Worm (Caenorhabditis elegans): ENCODE results near the gene T05H4.3.

Gene T05H4.3

ce11 chrV:6496611-6497158 is 54.5 kb downstream of the T05H4.3 start, which contains the start of gene dgtr-1:
Gene dgtr-1 (plus strand): TSS chrV:6497108.
- TF ChIP-seq med-1 (GFP tag; optimal IDR thresholded peaks at IDR 0.05; ENCODE audit: insufficient read depth): no peak
- TF ChIP-seq ztf-23 (GFP tag; IDR thresholded peaks at IDR 0.05): no peak
- no peak for TF ChIP-seq klf-2 (GFP tag; conservative IDR thresholded peaks at IDR 0.05)
- no peak for TF ChIP-seq flt-1 (GFP tag; IDR thresholded peaks at IDR 0.05)
- no peak for TF ChIP-seq cog-1 (tag; optimal IDR thresholded peaks at IDR 0.05)
- TF ChIP-seq tab-1 (GFP tag; IDR thresholded peaks at IDR 0.05): no peak
- no peak for TF ChIP-seq ztf-29 (GFP tag; IDR thresholded peaks at IDR 0.05)
- TF ChIP-seq T22C8.4 (GFP tag; IDR thresholded peaks at IDR 0.05): no peak
- TF ChIP-seq ref-1 (GFP tag; conservative IDR thresholded peaks at IDR 0.05): no peak
